Worm (Caenorhabditis elegans) whole organism, L3 larva: Measurements from ENCODE around the gene F40G12.10.

ENCODE experiments used
- aly-2 ChIP-seq: fragments of 150-350 bp; optimal IDR thresholded peaks from 2 replicates; lab custom pipeline; 2014; ENCODE audit warnings: missing biosample characterization, missing genetic modification characterization
- ama-1 ChIP-seq: fragments of 150-350 bp; optimal IDR thresholded peaks from 2 replicates; lab custom pipeline; 2018
- elt-1 ChIP-seq: fragments of 150-350 bp; optimal IDR thresholded peaks from 2 replicates; lab custom pipeline; 2014; ENCODE audit warnings: missing biosample characterization, missing genetic modification characterization
- lin-39 ChIP-seq: fragments of 150-350 bp; optimal IDR thresholded peaks from 2 replicates; lab custom pipeline; 2018; ENCODE audit warnings: missing biosample characterization, missing genetic modification reagents, missing genetic modification characterization
- mml-1 ChIP-seq: fragments of 150-350 bp; sonication (generic microtip); optimal IDR thresholded peaks from 3 replicates; lab custom pipeline; 2014; ENCODE audit warnings: missing biosample characterization, missing genetic modification characterization
- nfya-1 ChIP-seq: sonication (generic microtip); optimal IDR thresholded peaks from 2 replicates; lab custom pipeline; 2017; ENCODE audit warnings: missing genetic modification characterization, mild to moderate bottlenecking, missing compliant biosample characterization, antibody characterized with exemption, moderate library complexity; ENCODE audit not compliant: insufficient read depth
- zag-1 ChIP-seq: fragments of 150-350 bp; optimal IDR thresholded peaks from 2 replicates; lab custom pipeline; 2014; ENCODE audit warnings: missing biosample characterization, missing genetic modification characterization

DNA sequence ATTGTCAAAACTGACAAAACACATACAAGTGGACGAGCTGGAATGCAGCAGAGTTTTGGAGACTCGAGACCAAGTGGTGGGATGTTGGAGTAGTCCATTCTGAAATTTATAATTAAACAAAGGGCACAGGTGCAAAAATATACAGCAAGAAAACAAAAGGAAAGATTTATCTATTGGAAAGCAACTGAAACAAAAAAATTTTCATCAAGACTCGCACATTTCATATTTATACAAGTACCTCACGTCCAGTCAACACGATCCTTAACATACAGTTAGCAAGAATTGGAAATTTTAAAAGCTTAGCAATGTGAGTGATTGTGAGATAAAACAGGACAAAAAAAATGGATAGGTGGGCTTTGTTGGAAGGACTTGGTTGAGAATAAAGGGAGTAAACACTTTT is 30.9 kb downstream of the F40G12.10 start, which contains the start of gene F47B8.1:
- no peak for TF ChIP-seq aly-2 (tag; lab: Kevin White, UChicago)
- no peak for TF ChIP-seq lin-39 (tag; lab: Kevin White, UChicago)
- TF ChIP-seq nfya-1 (tag; lab: Kevin White, UChicago), result no peak
- no peak for TF ChIP-seq mml-1
- TF ChIP-seq ama-1 (lab: Kevin White, UChicago), result no peak
- TF ChIP-seq zag-1 (tag; lab: Kevin White, UChicago), result no peak
- no peak for TF ChIP-seq elt-1 (tag; lab: Kevin White, UChicago)
